Worm (Caenorhabditis elegans): ENCODE measurements around the gene C28D4.10.

- TF ChIP-seq snpc-4 (tag; optimal IDR thresholded peaks at IDR 0.05) (no peak), elt-1 (tag; optimal IDR thresholded peaks at IDR 0.05; ENCODE audit: borderline replicate concordance, insufficient read depth) (no peak), lsy-2 (tag; optimal IDR thresholded peaks at IDR 0.05) (no peak), elt-3 (tag; optimal IDR thresholded peaks at IDR 0.05) (no peak)
Measured at ce11 chrIV:9725468-9725985, 12.8 kb upstream of the C28D4.10 start.
